Fruit fly (Drosophila melanogaster) whole organism, prepupa: Measurements from ENCODE around the gene CG33120.

Experiments used
- Blimp-1 ChIP-seq: fragments of 200-800 bp; sonication (Bioruptor generic); optimal IDR thresholded peaks from 3 replicates; lab custom pipeline; 2017; ENCODE audit warnings: missing biosample characterization, missing genetic modification characterization, mild to moderate bottlenecking, moderate library complexity, missing genetic modification reagents
- CG10631 ChIP-seq: fragments of 200-800 bp; sonication (Bioruptor generic); optimal IDR thresholded peaks from 2 replicates; lab custom pipeline; 2016; ENCODE audit warnings: missing biosample characterization, missing genetic modification characterization
- CG11762 ChIP-seq: fragments of 200-800 bp; sonication (Bioruptor generic); optimal IDR thresholded peaks from 3 replicates; lab custom pipeline; 2016; ENCODE audit warnings: missing biosample characterization, missing genetic modification characterization; ENCODE audit not compliant: insufficient read depth
- CG15336 ChIP-seq: fragments of 200-800 bp; sonication (Bioruptor generic); IDR thresholded peaks from 2 replicates; pipeline ENCODE4 v1.3.6; 2022; ENCODE audit warnings: missing biosample characterization, missing genetic modification characterization
- CG1621 ChIP-seq: fragments of 200-800 bp; sonication (Bioruptor generic); optimal IDR thresholded peaks from 3 replicates; lab custom pipeline; 2018; ENCODE audit warnings: missing biosample characterization, mild to moderate bottlenecking, missing genetic modification characterization
- CG16779 ChIP-seq: fragments of 200-800 bp; sonication (Bioruptor generic); optimal IDR thresholded peaks from 3 replicates; lab custom pipeline; 2017; ENCODE audit warnings: missing biosample characterization, mild to moderate bottlenecking, missing genetic modification characterization
- CG3032 ChIP-seq: fragments of 200-800 bp; optimal IDR thresholded peaks from 2 replicates; lab custom pipeline; 2019; ENCODE audit warnings: missing biosample characterization, mild to moderate bottlenecking, missing genetic modification characterization, moderate library complexity
- CG34406 ChIP-seq: fragments of 200-800 bp; sonication (Bioruptor generic); optimal IDR thresholded peaks from 3 replicates; lab custom pipeline; 2016; ENCODE audit warnings: missing biosample characterization, missing genetic modification characterization
- CG3919 ChIP-seq: fragments of 200-800 bp; sonication (Bioruptor generic); optimal IDR thresholded peaks from 3 replicates; lab custom pipeline; 2016; ENCODE audit warnings: missing biosample characterization, missing genetic modification characterization
- CG6163 ChIP-seq: fragments of 200-800 bp; sonication (Bioruptor generic); IDR thresholded peaks from 3 replicates; pipeline ENCODE4 v1.3.6; 2022; ENCODE audit warnings: missing biosample characterization, missing genetic modification characterization
- CG6792 ChIP-seq: fragments of 200-800 bp; sonication (Bioruptor generic); optimal IDR thresholded peaks from 3 replicates; lab custom pipeline; 2016; ENCODE audit warnings: missing biosample characterization, missing genetic modification characterization
- CG6854 ChIP-seq: fragments of 200-800 bp; sonication (Bioruptor generic); optimal IDR thresholded peaks from 2 replicates; lab custom pipeline; 2017; ENCODE audit warnings: missing biosample characterization, mild to moderate bottlenecking, missing genetic modification characterization
- CG8319 ChIP-seq: fragments of 200-800 bp; sonication (Bioruptor generic); optimal IDR thresholded peaks from 3 replicates; lab custom pipeline; 2016; ENCODE audit warnings: missing biosample characterization, missing genetic modification characterization
- CG8632 ChIP-seq: fragments of 200-800 bp; sonication (Bioruptor generic); optimal IDR thresholded peaks from 3 replicates; lab custom pipeline; 2016; ENCODE audit warnings: missing biosample characterization, missing genetic modification characterization
- Eip75B ChIP-seq: fragments of 200-800 bp; sonication (Bioruptor generic); optimal IDR thresholded peaks from 3 replicates; lab custom pipeline; 2016; ENCODE audit warnings: missing biosample characterization, missing genetic modification characterization
- Eip78C ChIP-seq: fragments of 200-800 bp; sonication (Bioruptor generic); peaks from one replicate; lab custom pipeline; 2016; ENCODE audit warnings: missing biosample characterization, missing genetic modification characterization
- Eip93F ChIP-seq: fragments of 200-800 bp; sonication (Bioruptor generic); optimal IDR thresholded peaks from 2 replicates; lab custom pipeline; 2016; ENCODE audit warnings: missing biosample characterization, mild to moderate bottlenecking, missing genetic modification characterization
- Ets21C ChIP-seq: fragments of 200-800 bp; sonication (Bioruptor generic); optimal IDR thresholded peaks from 3 replicates; lab custom pipeline; 2016; ENCODE audit warnings: missing biosample characterization, missing genetic modification characterization
- Gug ChIP-seq: fragments of 200-800 bp; sonication (Bioruptor generic); IDR thresholded peaks from 2 replicates; pipeline ENCODE4 v1.3.6; 2022; ENCODE audit warnings: missing biosample characterization, missing genetic modification characterization
- Hr39 ChIP-seq: fragments of 200-800 bp; sonication (Bioruptor generic); optimal IDR thresholded peaks from 2 replicates; lab custom pipeline; 2016; ENCODE audit warnings: missing biosample characterization, missing genetic modification characterization
- Hr4 ChIP-seq: fragments of 200-800 bp; sonication (Bioruptor generic); optimal IDR thresholded peaks from 3 replicates; lab custom pipeline; 2016; ENCODE audit warnings: missing biosample characterization, missing genetic modification characterization
- Lpt ChIP-seq: fragments of 200-800 bp; sonication (Bioruptor generic); optimal IDR thresholded peaks from 3 replicates; lab custom pipeline; 2016; ENCODE audit warnings: missing biosample characterization, missing genetic modification characterization
- OdsH ChIP-seq: fragments of 200-800 bp; sonication (Bioruptor generic); optimal IDR thresholded peaks from 3 replicates; lab custom pipeline; 2016; ENCODE audit warnings: missing biosample characterization, missing genetic modification characterization
- Smox ChIP-seq: fragments of 200-800 bp; sonication (Bioruptor generic); optimal IDR thresholded peaks from 3 replicates; lab custom pipeline; 2016; ENCODE audit warnings: missing biosample characterization, missing genetic modification characterization
- Sox102F ChIP-seq: fragments of 200-800 bp; sonication (Bioruptor generic); optimal IDR thresholded peaks from 2 replicates; lab custom pipeline; 2016; ENCODE audit warnings: missing biosample characterization, mild to moderate bottlenecking, missing genetic modification characterization
- achi ChIP-seq: fragments of 200-800 bp; sonication (Bioruptor generic); optimal IDR thresholded peaks from 3 replicates; lab custom pipeline; 2016; ENCODE audit warnings: missing biosample characterization, missing genetic modification characterization
- acj6 ChIP-seq: fragments of 200-800 bp; sonication (Bioruptor generic); optimal IDR thresholded peaks from 3 replicates; lab custom pipeline; 2016; ENCODE audit warnings: missing biosample characterization, missing genetic modification characterization
- dsx ChIP-seq: fragments of 200-800 bp; optimal IDR thresholded peaks from 3 replicates; lab custom pipeline; 2019; ENCODE audit warnings: missing biosample characterization, mild to moderate bottlenecking, missing genetic modification characterization, moderate library complexity; ENCODE audit not compliant: poor library complexity, severe bottlenecking
- eg ChIP-seq: fragments of 200-800 bp; sonication (Bioruptor generic); IDR thresholded peaks from 3 replicates; pipeline ENCODE4 v1.3.6; 2022; ENCODE audit warnings: missing biosample characterization, missing genetic modification characterization
- esn ChIP-seq: fragments of 200-800 bp; sonication (Bioruptor generic); optimal IDR thresholded peaks from 2 replicates; lab custom pipeline; 2016; ENCODE audit warnings: missing biosample characterization, mild to moderate bottlenecking, missing genetic modification characterization, moderate library complexity
- fkh ChIP-seq: fragments of 200-800 bp; sonication (Bioruptor generic); optimal IDR thresholded peaks from 3 replicates; lab custom pipeline; 2017; ENCODE audit warnings: missing biosample characterization, mild to moderate bottlenecking, missing genetic modification characterization, moderate library complexity
- lz ChIP-seq: fragments of 200-800 bp; sonication (Bioruptor generic); optimal IDR thresholded peaks from 3 replicates; lab custom pipeline; 2016; ENCODE audit warnings: missing biosample characterization, missing genetic modification characterization
- pdm3 ChIP-seq: fragments of 200-800 bp; sonication (Bioruptor generic); optimal IDR thresholded peaks from 3 replicates; lab custom pipeline; 2016; ENCODE audit warnings: missing biosample characterization, missing genetic modification characterization
- spab ChIP-seq: fragments of 200-800 bp; sonication (Bioruptor generic); optimal IDR thresholded peaks from 2 replicates; lab custom pipeline; 2017; ENCODE audit warnings: missing biosample characterization, mild to moderate bottlenecking, missing genetic modification characterization, missing genetic modification reagents
- svp ChIP-seq: fragments of 200-800 bp; sonication (Bioruptor generic); peaks from one replicate; lab custom pipeline; 2016; ENCODE audit warnings: missing biosample characterization, missing genetic modification characterization
- topi ChIP-seq: fragments of 200-800 bp; sonication (Bioruptor generic); optimal IDR thresholded peaks from 3 replicates; lab custom pipeline; 2016; ENCODE audit warnings: missing biosample characterization, missing genetic modification characterization
- vri ChIP-seq: fragments of 200-800 bp; sonication (Bioruptor generic); optimal IDR thresholded peaks from 3 replicates; lab custom pipeline; 2016; ENCODE audit warnings: missing biosample characterization, mild to moderate bottlenecking, missing genetic modification characterization

The CG33120 gene

DNA sequence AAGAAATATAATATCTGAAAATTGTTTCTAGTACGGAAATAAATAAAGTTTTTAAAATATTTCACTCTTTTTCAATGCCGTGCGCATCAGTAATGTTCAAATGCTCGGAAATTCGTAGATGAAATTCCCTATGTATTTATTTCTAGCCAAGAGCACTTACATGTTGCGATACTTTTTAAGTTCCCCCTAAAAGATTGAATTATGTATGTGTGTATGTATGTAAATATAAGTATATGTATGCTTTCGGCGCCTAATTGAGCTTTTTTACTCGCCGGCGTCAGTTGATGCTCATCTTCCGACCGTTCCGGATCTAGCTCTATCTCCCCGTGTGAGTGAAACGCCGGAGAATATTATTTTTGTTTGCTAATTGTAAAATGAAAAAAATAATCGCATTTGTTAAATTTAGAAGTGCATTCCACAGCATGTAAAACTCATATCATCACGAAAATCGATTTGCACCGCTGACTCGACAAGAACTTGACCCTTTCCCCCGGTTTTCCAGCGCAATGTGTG, 17.8 kb downstream of the CG33120 start, which contains the start of gene Ugt36E1:
TSS of gene Ugt36E1 (plus strand) at position 275 of the 513 bp plus-strand sequence.
- no peak for TF ChIP-seq spab
- peak; percentile 53 for TF ChIP-seq svp (GFP tag; lab: Kevin White, UChicago)
- no peak for TF ChIP-seq eg (GFP tag; lab: Robert Waterston, UW)
- TF ChIP-seq, all 60 proteins: peak for 1

dm6 chr2L:18823243-18823803, 21.1 kb downstream of the CG33120 start, which contains the start of gene Ugt36D1:
Gene Ugt36D1 (plus strand): TSS chr2L:18823548.
- TF ChIP-seq Gug (GFP tag; lab: Robert Waterston, UW) (no peak), Eip78C (peak; percentile 41), topi (peak; percentile 30), lz (peak; percentile 7), Hr4 (GFP tag; lab: Kevin White, UChicago) (peak; percentile 14), CG6792 (no peak), Eip75B (peak; percentile 13), svp (GFP tag; lab: Kevin White, UChicago) (peak; percentile 82), CG15336 (GFP tag; lab: Robert Waterston, UW) (peak; percentile 37; the same call in 1 of the 2 replicates), Lpt (GFP tag; lab: Kevin White, UChicago) (no peak), achi (GFP tag; lab: Kevin White, UChicago) (no peak), vri (GFP tag; lab: Kevin White, UChicago) (peak; percentile 82), CG3919 (GFP tag; lab: Kevin White, UChicago) (peak; percentile 19), CG11762 (GFP tag; lab: Kevin White, UChicago) (no peak), CG6854 (GFP tag; lab: Kevin White, UChicago) (peak; percentile 76), CG8319 (GFP tag; lab: Kevin White, UChicago) (no peak), dsx (GFP tag; lab: Kevin White, UChicago) (peak; percentile 11), Blimp-1 (GFP tag; lab: Kevin White, UChicago) (peak; percentile 92), esn (peak; percentile 22), Sox102F (GFP tag; lab: Kevin White, UChicago) (peak; percentile 4), pdm3 (no peak), CG16779 (tag; lab: Kevin White, UChicago) (no peak), Eip93F (GFP tag; lab: Kevin White, UChicago) (peak; percentile 55), CG1621 (tag; lab: Kevin White, UChicago) (peak; percentile 25), CG6163 (peak; percentile 50; the same call in 2 of the 3 replicates), Hr39 (GFP tag; lab: Kevin White, UChicago) (no peak), OdsH (GFP tag; lab: Kevin White, UChicago) (no peak), Smox (no peak)
- TF ChIP-seq, all 60 proteins: peak for 17

DNA sequence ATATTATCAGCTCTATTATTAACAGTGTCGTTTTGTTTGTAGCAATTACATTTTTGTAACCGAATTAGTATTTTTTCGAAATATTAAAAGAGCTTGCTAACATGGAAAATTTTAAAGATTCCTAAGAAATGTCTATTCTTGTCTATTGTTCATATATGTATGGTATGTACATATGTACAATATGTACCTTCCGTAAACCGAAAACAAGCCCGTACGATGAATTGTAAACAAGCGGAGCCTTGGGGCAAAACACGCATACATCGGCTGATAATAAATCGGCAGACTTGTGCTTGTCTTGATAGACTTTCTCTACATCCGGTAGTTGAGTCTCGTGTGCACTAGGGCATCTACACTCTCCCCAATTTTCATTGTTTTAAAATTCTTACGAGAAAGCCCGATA, 21.6 kb downstream of the CG33120 start:
- TF ChIP-seq CG34406 (GFP tag; lab: Kevin White, UChicago) (no peak), Blimp-1 (GFP tag; lab: Kevin White, UChicago) (no peak), CG3919 (GFP tag; lab: Kevin White, UChicago) (no peak), Eip78C (no peak), acj6 (GFP tag; lab: Kevin White, UChicago) (no peak), Eip93F (GFP tag; lab: Kevin White, UChicago) (no peak), fkh (GFP tag; lab: Kevin White, UChicago) (peak; percentile 73), CG3032 (no peak), CG8632 (GFP tag; lab: Kevin White, UChicago) (peak; percentile 3)

- TF ChIP-seq CG10631 (GFP tag; lab: Kevin White, UChicago) (no peak), Ets21C (GFP tag; lab: Kevin White, UChicago) (no peak)
Observed at dm6 chr2L:18819044-18819443, 25.3 kb downstream of the CG33120 start, which contains the start of gene Ugt36F1. Gene Ugt36F1 (plus strand): TSS chr2L:18819344.
